Worm (Caenorhabditis elegans): Measurements from ENCODE around the gene mmad-1.

The mmad-1 gene

DNA sequence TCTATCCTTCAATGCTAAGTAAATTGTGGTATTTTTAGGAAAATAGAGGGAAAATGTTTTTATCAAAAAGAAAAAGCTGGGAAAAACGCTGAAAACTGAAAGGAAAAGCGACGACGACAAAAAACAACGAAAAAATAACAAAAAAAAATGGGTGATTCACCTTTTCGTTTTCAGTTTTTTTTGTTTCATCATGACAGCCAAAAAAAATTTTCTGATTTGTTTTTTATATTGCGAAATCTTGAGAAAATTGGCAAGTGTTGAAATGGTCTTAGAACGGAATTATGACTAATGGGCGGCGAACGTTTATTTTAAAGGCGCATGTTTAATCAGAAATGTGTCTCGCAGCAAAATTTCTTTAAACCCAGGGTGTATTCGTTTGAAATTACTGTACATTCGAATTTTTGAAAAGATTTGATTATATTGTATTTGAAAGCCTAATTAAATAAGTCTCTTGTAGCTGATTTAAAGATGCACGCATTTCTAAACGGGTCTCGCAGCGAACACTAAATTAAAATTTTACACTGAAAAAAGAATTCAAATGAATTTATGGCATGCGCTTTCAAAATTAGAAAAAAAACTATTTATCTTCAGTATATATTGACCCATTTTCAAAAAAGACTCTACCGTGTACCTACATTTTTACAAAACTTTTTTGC is 12.9 kb downstream of the mmad-1 start:
- no peak for TF ChIP-seq cog-1 (tag; optimal IDR thresholded peaks at IDR 0.05)
- no peak for TF ChIP-seq med-1 (GFP tag; optimal IDR thresholded peaks at IDR 0.05; ENCODE audit: insufficient read depth)
- TF ChIP-seq ztf-23 (GFP tag; IDR thresholded peaks at IDR 0.05): no peak
- no peak for TF ChIP-seq flt-1 (GFP tag; IDR thresholded peaks at IDR 0.05)

DNA sequence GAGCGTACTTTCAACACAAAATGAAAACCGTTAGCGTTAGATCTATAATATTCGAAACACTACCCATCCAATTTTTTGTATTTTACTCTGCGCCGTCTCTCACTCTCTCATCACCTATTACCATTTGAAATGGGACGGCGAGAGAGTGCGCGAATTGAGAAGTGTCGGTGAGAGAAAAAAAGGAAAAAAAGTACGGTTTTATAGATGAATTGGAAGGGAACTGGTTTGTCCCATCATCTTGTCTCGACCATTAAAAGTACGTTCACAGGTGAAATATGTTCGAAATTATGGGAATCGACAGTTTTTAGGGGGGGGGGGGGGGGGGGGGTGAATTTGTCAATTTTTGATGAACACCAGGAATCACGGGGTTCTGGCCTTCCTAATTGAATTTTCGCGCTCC is 14.1 kb downstream of the mmad-1 start:
- no peak for TF ChIP-seq T22C8.4 (GFP tag; IDR thresholded peaks at IDR 0.05)
- TF ChIP-seq flt-1 (GFP tag; IDR thresholded peaks at IDR 0.05): no peak
- TF ChIP-seq tab-1 (GFP tag; IDR thresholded peaks at IDR 0.05): no peak
- no peak for TF ChIP-seq ztf-23 (GFP tag; IDR thresholded peaks at IDR 0.05)
- no peak for TF ChIP-seq med-1 (GFP tag; optimal IDR thresholded peaks at IDR 0.05; ENCODE audit: insufficient read depth)
- no peak for TF ChIP-seq ztf-29 (GFP tag; IDR thresholded peaks at IDR 0.05)
- TF ChIP-seq klf-2 (GFP tag; conservative IDR thresholded peaks at IDR 0.05): no peak
- TF ChIP-seq ref-1 (GFP tag; conservative IDR thresholded peaks at IDR 0.05): no peak
- no peak for TF ChIP-seq cog-1 (tag; optimal IDR thresholded peaks at IDR 0.05)

DNA sequence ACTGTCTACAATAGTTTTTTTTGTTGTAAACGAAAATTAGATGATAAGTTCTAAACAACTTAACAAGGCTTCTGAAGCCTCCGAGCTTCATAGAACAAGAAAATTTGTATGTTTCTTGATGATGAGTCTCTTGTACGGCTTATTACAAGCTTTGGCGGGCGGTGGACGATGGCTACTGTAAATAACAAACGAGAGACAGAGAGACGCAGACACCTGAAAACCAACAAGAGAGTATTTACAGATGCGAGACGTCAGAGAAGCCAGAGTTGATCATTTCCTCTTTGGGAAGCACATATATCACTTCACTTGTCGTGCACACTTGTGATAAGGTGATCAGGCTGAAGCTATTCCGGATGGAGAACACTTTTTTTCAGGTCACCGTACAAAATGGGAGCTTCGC is 18.0 kb downstream of the mmad-1 start:
- no peak for TF ChIP-seq ref-1 (GFP tag; conservative IDR thresholded peaks at IDR 0.05)
- no peak for TF ChIP-seq med-1 (GFP tag; optimal IDR thresholded peaks at IDR 0.05; ENCODE audit: insufficient read depth)
- TF ChIP-seq flt-1 (GFP tag; IDR thresholded peaks at IDR 0.05): no peak

DNA sequence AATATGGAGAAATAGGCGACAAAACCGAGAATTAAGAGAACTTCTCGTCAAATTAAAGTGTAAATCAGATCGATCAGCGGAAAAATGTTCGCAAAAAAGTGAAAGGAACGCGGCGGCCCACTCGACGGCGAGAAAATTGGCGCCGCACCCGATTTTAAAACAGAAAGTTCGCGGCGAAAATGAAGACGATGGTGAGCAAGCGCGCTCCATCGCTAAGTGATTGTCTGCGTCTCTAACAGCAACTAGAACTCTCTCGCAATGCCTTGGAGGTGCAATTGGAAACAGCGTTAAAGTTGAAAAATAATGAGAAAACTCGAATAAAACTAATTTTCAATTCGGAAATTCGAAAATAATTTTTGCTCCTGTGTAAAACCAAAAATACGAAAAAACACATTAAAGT is 18.8 kb downstream of the mmad-1 start:
- TF ChIP-seq flt-1 (GFP tag; IDR thresholded peaks at IDR 0.05) (0 out of 2 replicates have a peak, but pooled peaks have one; percentile 30), klf-2 (GFP tag; conservative IDR thresholded peaks at IDR 0.05) (no peak), T22C8.4 (GFP tag; IDR thresholded peaks at IDR 0.05) (no peak)

DNA sequence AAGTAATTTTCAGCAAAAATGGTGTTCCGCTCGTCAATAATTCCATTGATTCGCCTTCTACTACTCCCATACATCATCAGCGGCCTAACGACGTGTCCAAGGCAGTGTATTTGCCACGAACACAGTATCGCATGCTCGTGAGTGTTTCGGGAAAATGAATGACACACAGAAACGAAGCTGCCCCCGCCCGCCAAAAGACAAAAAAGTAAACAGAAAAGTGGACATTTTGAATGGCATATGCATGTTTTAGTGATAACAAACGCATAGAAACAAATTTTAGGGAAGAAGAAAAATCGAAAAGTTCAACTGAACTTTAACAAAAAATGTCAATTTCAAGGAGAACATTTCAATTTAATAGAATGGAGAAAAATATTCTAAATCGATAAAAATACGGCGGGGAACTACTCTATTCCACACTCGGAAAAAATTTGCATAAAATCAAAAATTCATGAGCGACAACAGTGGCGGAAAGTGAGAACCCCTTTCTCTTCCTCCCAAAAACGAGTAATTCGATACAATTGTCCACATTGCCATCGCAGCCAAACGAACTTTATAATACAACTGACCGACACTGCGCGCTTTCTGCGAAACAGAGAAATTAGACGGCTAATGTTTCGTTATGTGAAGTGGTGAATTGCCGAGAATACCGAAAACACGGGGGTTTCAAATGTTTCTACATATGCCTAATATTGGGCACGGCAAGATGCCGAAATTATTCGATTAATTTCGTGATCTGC is 20.1 kb downstream of the mmad-1 start:
- TF ChIP-seq flt-1 (GFP tag; IDR thresholded peaks at IDR 0.05) (no peak), ztf-23 (GFP tag; IDR thresholded peaks at IDR 0.05) (no peak), ref-1 (GFP tag; conservative IDR thresholded peaks at IDR 0.05) (no peak), T22C8.4 (GFP tag; IDR thresholded peaks at IDR 0.05) (no peak), ztf-29 (GFP tag; IDR thresholded peaks at IDR 0.05) (no peak), klf-2 (GFP tag; conservative IDR thresholded peaks at IDR 0.05) (no peak), tab-1 (GFP tag; IDR thresholded peaks at IDR 0.05) (no peak), cog-1 (tag; optimal IDR thresholded peaks at IDR 0.05) (no peak)

DNA sequence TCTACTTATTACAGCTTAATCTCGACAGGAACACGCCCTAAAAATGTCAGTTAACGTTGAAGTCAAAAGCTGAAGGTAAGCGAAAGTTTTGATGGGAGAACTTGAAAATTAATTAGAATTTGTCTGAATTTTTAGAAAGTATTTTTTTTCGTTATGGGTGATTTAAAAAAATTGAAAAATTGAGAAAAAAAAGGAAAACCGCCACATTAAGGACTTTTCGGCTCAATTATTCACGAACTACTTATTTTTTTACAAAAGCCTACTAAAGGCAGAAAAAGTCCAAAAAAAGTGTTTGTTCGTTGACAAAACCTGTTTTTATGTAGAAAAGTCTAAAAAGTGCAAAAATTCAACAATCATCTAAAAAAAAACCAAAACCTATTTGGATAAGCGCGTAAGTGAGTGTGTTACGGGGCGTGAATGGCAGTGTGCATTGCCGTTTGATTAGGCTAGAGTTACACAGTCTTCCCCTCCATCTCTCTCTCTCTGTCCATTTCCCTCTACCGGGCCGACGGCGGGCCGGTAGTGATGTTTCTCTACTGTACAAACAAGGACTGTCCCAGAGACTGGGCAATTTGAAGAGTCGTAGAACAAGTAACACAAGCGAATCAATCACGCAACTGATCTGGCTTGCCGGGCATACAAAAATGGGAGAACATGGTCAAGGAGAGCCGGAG is 21.2 kb downstream of the mmad-1 start, which contains the start of gene lron-13:
Gene lron-13, plus strand, starts transcription at position 15 of the 674 bp plus-strand sequence.
- TF ChIP-seq klf-2 (GFP tag; conservative IDR thresholded peaks at IDR 0.05) (no peak), ztf-23 (GFP tag; IDR thresholded peaks at IDR 0.05) (no peak), cog-1 (tag; optimal IDR thresholded peaks at IDR 0.05) (no peak), med-1 (GFP tag; optimal IDR thresholded peaks at IDR 0.05; ENCODE audit: insufficient read depth) (no peak), ref-1 (GFP tag; conservative IDR thresholded peaks at IDR 0.05) (no peak), ztf-29 (GFP tag; IDR thresholded peaks at IDR 0.05) (no peak), tab-1 (GFP tag; IDR thresholded peaks at IDR 0.05) (no peak), flt-1 (GFP tag; IDR thresholded peaks at IDR 0.05) (no peak), T22C8.4 (GFP tag; IDR thresholded peaks at IDR 0.05) (no peak)

DNA sequence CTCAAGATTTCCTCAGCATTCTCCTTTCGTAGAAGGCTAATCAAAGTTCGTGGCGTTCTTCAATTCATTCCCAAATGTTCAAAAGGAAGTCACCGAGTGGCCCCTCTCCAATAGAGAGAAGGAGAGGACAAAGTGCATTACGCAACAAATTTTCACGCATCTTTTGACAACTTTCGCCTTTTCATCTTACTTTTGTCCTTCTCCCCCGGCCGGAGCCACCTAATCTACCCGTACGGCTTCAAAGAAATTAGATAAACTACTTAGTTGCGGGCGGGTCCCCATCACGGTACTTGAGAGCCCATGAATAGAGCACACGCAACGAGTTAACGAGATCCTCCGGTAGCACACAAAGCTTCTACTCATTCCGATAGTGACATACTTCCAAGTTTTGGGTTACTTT is 22.1 kb downstream of the mmad-1 start:
- TF ChIP-seq tab-1 (GFP tag; IDR thresholded peaks at IDR 0.05): no peak
- TF ChIP-seq ref-1 (GFP tag; conservative IDR thresholded peaks at IDR 0.05): no peak
- TF ChIP-seq cog-1 (tag; optimal IDR thresholded peaks at IDR 0.05): no peak
- no peak for TF ChIP-seq T22C8.4 (GFP tag; IDR thresholded peaks at IDR 0.05)
- no peak for TF ChIP-seq ztf-29 (GFP tag; IDR thresholded peaks at IDR 0.05)
- no peak for TF ChIP-seq flt-1 (GFP tag; IDR thresholded peaks at IDR 0.05)
- no peak for TF ChIP-seq klf-2 (GFP tag; conservative IDR thresholded peaks at IDR 0.05)
- TF ChIP-seq med-1 (GFP tag; optimal IDR thresholded peaks at IDR 0.05; ENCODE audit: insufficient read depth): no peak
- no peak for TF ChIP-seq ztf-23 (GFP tag; IDR thresholded peaks at IDR 0.05)

DNA sequence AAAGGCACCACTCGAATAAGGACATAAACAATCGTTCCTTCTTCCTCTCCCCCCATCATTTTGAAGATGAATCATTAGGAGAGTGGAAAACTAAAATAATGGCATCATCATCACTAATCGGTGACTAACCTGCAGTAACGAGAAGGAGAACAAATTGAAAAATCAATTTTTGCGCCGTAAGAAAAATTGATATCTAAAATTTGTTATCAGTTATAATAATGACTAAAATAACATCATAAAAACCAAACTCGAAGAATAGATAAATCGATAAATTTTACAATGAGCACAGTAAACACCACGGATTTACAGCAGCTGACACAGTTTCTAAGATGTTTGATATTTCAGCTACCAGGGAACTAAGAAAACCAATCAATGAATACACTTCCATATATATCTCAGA is 22.6 kb downstream of the mmad-1 start:
- TF ChIP-seq flt-1 (GFP tag; IDR thresholded peaks at IDR 0.05) (no peak), ztf-23 (GFP tag; IDR thresholded peaks at IDR 0.05) (no peak), cog-1 (tag; optimal IDR thresholded peaks at IDR 0.05) (no peak), T22C8.4 (GFP tag; IDR thresholded peaks at IDR 0.05) (no peak), med-1 (GFP tag; optimal IDR thresholded peaks at IDR 0.05; ENCODE audit: insufficient read depth) (no peak), ref-1 (GFP tag; conservative IDR thresholded peaks at IDR 0.05) (no peak), tab-1 (GFP tag; IDR thresholded peaks at IDR 0.05) (no peak), klf-2 (GFP tag; conservative IDR thresholded peaks at IDR 0.05) (no peak), ztf-29 (GFP tag; IDR thresholded peaks at IDR 0.05) (no peak)

DNA sequence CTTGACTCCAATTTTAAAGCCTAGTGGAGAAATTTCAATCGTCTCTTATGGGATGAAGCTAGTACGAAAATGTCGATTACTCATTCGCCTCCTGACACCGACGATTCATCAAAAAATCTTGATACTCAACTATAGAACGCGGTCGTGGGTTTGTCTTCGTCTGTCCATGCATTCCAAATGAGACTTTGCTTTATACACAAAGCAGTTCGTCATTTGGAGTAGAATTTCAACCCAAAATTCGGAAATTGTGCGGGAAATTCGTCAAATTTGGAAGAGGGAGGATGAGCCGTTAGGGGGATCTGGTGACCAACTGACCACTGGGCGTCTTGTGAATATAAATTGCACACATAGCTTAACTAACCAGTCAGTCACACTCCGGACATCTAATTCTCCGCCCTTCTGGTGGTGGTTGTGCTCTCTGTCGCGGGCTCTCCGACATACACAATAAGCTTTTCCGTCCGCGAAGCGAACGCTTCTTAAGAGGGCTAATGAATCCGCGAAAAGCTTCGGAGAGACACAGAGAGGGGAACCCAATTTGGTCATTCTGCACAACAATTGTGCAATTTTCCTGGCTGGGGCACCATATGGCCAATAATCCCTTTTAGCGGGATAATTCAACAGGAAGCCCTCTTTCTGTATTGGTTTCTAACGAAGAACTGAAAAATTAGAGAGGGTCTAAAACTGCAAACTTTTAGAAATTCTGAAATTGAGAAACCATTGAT is 23.5 kb downstream of the mmad-1 start:
- TF ChIP-seq T22C8.4 (GFP tag; IDR thresholded peaks at IDR 0.05) (no peak), flt-1 (GFP tag; IDR thresholded peaks at IDR 0.05) (no peak), ztf-29 (GFP tag; IDR thresholded peaks at IDR 0.05) (no peak), klf-2 (GFP tag; conservative IDR thresholded peaks at IDR 0.05) (no peak), cog-1 (tag; optimal IDR thresholded peaks at IDR 0.05) (no peak), med-1 (GFP tag; optimal IDR thresholded peaks at IDR 0.05; ENCODE audit: insufficient read depth) (no peak), ztf-23 (GFP tag; IDR thresholded peaks at IDR 0.05) (no peak), ref-1 (GFP tag; conservative IDR thresholded peaks at IDR 0.05) (no peak), tab-1 (GFP tag; IDR thresholded peaks at IDR 0.05) (no peak)

Data from whole organism, midembryonic.